Fruit fly (Drosophila melanogaster) whole organism, embryonic: ENCODE measurements around the gene CG7714.

Source experiments
- CG6854 ChIP-seq: fragments of 200-800 bp; sonication (Bioruptor generic); optimal IDR thresholded peaks from 3 replicates; lab custom pipeline; 2017; ENCODE audit warnings: missing biosample characterization, mild to moderate bottlenecking, missing genetic modification characterization
- Dip3 ChIP-seq: fragments of 200-800 bp; sonication (Bioruptor generic); optimal IDR thresholded peaks from 3 replicates; lab custom pipeline; 2016; ENCODE audit warnings: missing biosample characterization, missing genetic modification characterization
- Fer1 ChIP-seq: fragments of 200-800 bp; sonication (Bioruptor generic); optimal IDR thresholded peaks from 2 replicates; lab custom pipeline; 2017; ENCODE audit warnings: missing biosample characterization, mild to moderate bottlenecking, missing genetic modification characterization
- H15 ChIP-seq: fragments of 200-800 bp; sonication (Bioruptor generic); IDR thresholded peaks from 3 replicates; pipeline ENCODE4 v1.3.6; 2022; ENCODE audit warnings: missing biosample characterization, missing genetic modification characterization
- Rfx ChIP-seq: fragments of 200-800 bp; sonication (Bioruptor generic); IDR thresholded peaks from 2 replicates; pipeline ENCODE4 v1.3.6; 2022; ENCODE audit warnings: missing biosample characterization, missing genetic modification characterization
- ab ChIP-seq: fragments of 200-800 bp; sonication (Bioruptor generic); optimal IDR thresholded peaks from 2 replicates; lab custom pipeline; 2016; ENCODE audit warnings: missing biosample characterization, missing genetic modification characterization
- dpn ChIP-seq, 2 experiments: fragments of 200-800 bp; sonication (Bioruptor generic); optimal IDR thresholded peaks; 3 replicates each; lab custom pipeline; 2016; ENCODE audit warnings: missing biosample characterization in 2 of 2, missing genetic modification characterization in 2 of 2
- fru ChIP-seq: fragments of >200 bp; optimal IDR thresholded peaks from 2 replicates; lab custom pipeline; 2017
- fu2 ChIP-seq: fragments of 200-800 bp; sonication (Bioruptor generic); optimal IDR thresholded peaks from 2 replicates; lab custom pipeline; 2016; ENCODE audit warnings: missing biosample characterization, missing genetic modification characterization
- insv ChIP-seq, 2 experiments: fragments of 200-800 bp; sonication (Bioruptor generic); optimal IDR thresholded peaks; 3 replicates each; lab custom pipeline; 2016 to 2018; ENCODE audit warnings: missing biosample characterization in 2 of 2, missing genetic modification characterization in 2 of 2
- pan ChIP-seq, 4 experiments: fragments of >200 bp in 3 of 4; fragments of 200-800 bp in 1 of 4; sonication (Bioruptor generic) in 1 of 4; optimal IDR thresholded peaks in 3 of 4; IDR thresholded peaks in 1 of 4; 2 replicates each; pipeline versions ENCODE4 v1.3.6 to Lab custom; 2017 to 2022; ENCODE audit warnings: missing biosample characterization in 2 of 4, missing genetic modification characterization in 2 of 4, mixed read lengths in 1 of 4
- zen2 ChIP-seq: fragments of 200-800 bp; sonication (Bioruptor generic); IDR thresholded peaks from 3 replicates; pipeline ENCODE4 v1.3.6; 2022; ENCODE audit warnings: missing biosample characterization, missing genetic modification characterization; ENCODE audit not compliant: partially characterized antibody

- TF ChIP-seq Rfx (GFP tag; lab: Robert Waterston, UW) (no peak), insv (GFP tag; optimal IDR thresholded peaks at IDR 0.05; lab: Kevin White, UChicago) (no peak), H15 (peak; percentile 34; the same call in 1 of the 3 replicates), CG6854 (no peak), Dip3 (GFP tag; lab: Kevin White, UChicago) (no peak), pan (optimal IDR thresholded peaks at IDR 0.05; lab: Kevin White, UChicago) (no peak), pan (GFP tag; optimal IDR thresholded peaks at IDR 0.05 in 1 of 2, IDR thresholded peaks at IDR 0.05 in 1 of 2) (peak in 1 of 2 experiments; percentile 6), ab (no peak), fru (no peak), dpn (GFP tag; optimal IDR thresholded peaks at IDR 0.05; lab: Kevin White, UChicago) (no peak), Fer1 (no peak), fu2 (GFP tag; lab: Kevin White, UChicago) (no peak), zen2 (GFP tag; lab: Robert Waterston, UW) (no peak)
Measured at dm6 chr3R:18738086-18738485, 11.9 kb upstream of the CG7714 start.
